Worm (Caenorhabditis elegans) whole organism, midembryonic: Measurements from ENCODE around the gene ZC239.13.

Source experiments
- T22C8.4 ChIP-seq: fragments of 200-800 bp; sonication (Bioruptor generic); IDR thresholded peaks from 2 replicates; pipeline ENCODE4 v1.3.6; 2022; ENCODE audit warnings: missing genetic modification characterization, missing compliant biosample characterization
- flt-1 ChIP-seq: fragments of 200-800 bp; sonication (Bioruptor generic); IDR thresholded peaks from 2 replicates; pipeline ENCODE4 v1.3.6; 2022; ENCODE audit warnings: missing genetic modification characterization, missing compliant biosample characterization
- klf-2 ChIP-seq: fragments of 200-800 bp; sonication (Bioruptor generic); conservative IDR thresholded peaks from 2 replicates; pipeline ENCODE4 v1.3.6; 2022; ENCODE audit warnings: missing genetic modification reagents, missing genetic modification characterization, missing compliant biosample characterization
- ztf-29 ChIP-seq: fragments of 200-800 bp; sonication (Bioruptor generic); IDR thresholded peaks from 2 replicates; pipeline ENCODE4 v1.3.6; 2022; ENCODE audit warnings: missing genetic modification reagents, missing genetic modification characterization, missing compliant biosample characterization

DNA sequence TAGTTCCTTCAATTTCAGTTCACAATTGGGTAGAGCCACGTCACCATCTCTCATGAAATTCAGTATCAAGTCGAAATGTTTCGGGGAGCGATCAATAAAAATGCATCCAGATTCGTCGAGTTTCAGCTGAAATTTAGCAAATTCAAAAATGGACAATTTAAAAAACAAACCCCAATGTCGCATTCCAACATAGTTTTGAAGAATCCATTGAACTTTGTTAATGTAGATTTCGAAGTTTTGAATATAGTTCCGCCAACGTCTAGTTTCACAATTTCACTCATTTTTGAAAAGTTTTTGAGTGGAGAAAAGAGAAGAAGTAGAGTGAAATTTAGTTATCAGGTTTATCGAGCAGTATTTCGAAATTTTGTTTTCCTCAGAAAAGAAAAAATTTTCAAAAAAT lies 909 bp downstream of the ZC239.13 start, which contains the start of gene ZC239.14:
- no peak for TF ChIP-seq klf-2
- no peak for TF ChIP-seq T22C8.4 (GFP tag; lab: Robert Waterston, UW)
- TF ChIP-seq flt-1 (GFP tag; lab: Robert Waterston, UW) = no peak
- no peak for TF ChIP-seq ztf-29
